Worm (Caenorhabditis elegans): ENCODE measurements around the gene F46G11.6.

- TF ChIP-seq C17E4.6 (GFP tag; IDR thresholded peaks at IDR 0.05) (no peak), madf-10 (tag; optimal IDR thresholded peaks at IDR 0.05) (no peak), ama-1 (optimal IDR thresholded peaks at IDR 0.05) (no peak), ama-1 (GFP tag; optimal IDR thresholded peaks at IDR 0.05) (no peak), F33H1.4 (GFP tag; IDR thresholded peaks at IDR 0.05) (no peak), nfya-1 (tag; optimal IDR thresholded peaks at IDR 0.05; ENCODE audit: borderline replicate concordance, insufficient read depth) (no peak), nhr-90 (tag; optimal IDR thresholded peaks at IDR 0.05) (no peak), unc-62 (GFP tag; optimal IDR thresholded peaks at IDR 0.05) (no peak), pbrm-1 (GFP tag; IDR thresholded peaks at IDR 0.05) (no peak), hlh-26 (GFP tag; conservative IDR thresholded peaks at IDR 0.05) (no peak), F37B4.10 (GFP tag; IDR thresholded peaks at IDR 0.05) (no peak), F52B5.7 (tag; optimal IDR thresholded peaks at IDR 0.05) (no peak), snpc-1.3 (tag; optimal IDR thresholded peaks at IDR 0.05; ENCODE audit: insufficient read depth) (no peak), ets-4 (GFP tag; optimal IDR thresholded peaks at IDR 0.05) (no peak)
These were observed 5.0 kb upstream of the F46G11.6 start for ce11 chrX:5781294-5781693.
